Fruit fly (Drosophila melanogaster) whole organism, embryonic: ENCODE results near the gene CG4133.

Source experiments
- Atf6 ChIP-seq: fragments of 200-800 bp; sonication (Bioruptor generic); IDR thresholded peaks from 2 replicates; pipeline ENCODE4 v1.3.6; 2022; ENCODE audit warnings: missing biosample characterization, missing genetic modification characterization
- Awh ChIP-seq: fragments of 200-800 bp; sonication (Bioruptor generic); IDR thresholded peaks from 2 replicates; pipeline ENCODE4, ENCODE4 v1.3.6; 2022; ENCODE audit warnings: missing biosample characterization, missing genetic modification characterization
- CG10274 ChIP-seq: fragments of 200-800 bp; sonication (Bioruptor generic); optimal IDR thresholded peaks from 3 replicates; lab custom pipeline; 2017; ENCODE audit warnings: missing biosample characterization, mild to moderate bottlenecking, missing genetic modification characterization
- CG11093 ChIP-seq: fragments of 200-800 bp; sonication (Bioruptor generic); IDR thresholded peaks from 3 replicates; pipeline ENCODE4 v1.3.6; 2022; ENCODE audit warnings: missing biosample characterization, missing genetic modification characterization
- CG11247 ChIP-seq: fragments of 200-800 bp; sonication (Bioruptor generic); IDR thresholded peaks from 2 replicates; pipeline ENCODE4 v1.3.6; 2022; ENCODE audit warnings: missing biosample characterization, missing genetic modification characterization
- CG11723 ChIP-seq: fragments of 200-800 bp; sonication (Bioruptor generic); optimal IDR thresholded peaks from 2 replicates; lab custom pipeline; 2017; ENCODE audit warnings: missing biosample characterization, mild to moderate bottlenecking, missing genetic modification characterization
- CG12769 ChIP-seq: fragments of 200-800 bp; sonication (Bioruptor generic); optimal IDR thresholded peaks from 2 replicates; lab custom pipeline; 2019; ENCODE audit warnings: missing biosample characterization, mild to moderate bottlenecking, missing genetic modification characterization, moderate library complexity
- CG13624 ChIP-seq: fragments of 200-800 bp; sonication (Bioruptor generic); optimal IDR thresholded peaks from 2 replicates; lab custom pipeline; 2016; ENCODE audit warnings: missing biosample characterization, missing genetic modification characterization
- CG1603 ChIP-seq: fragments of 200-800 bp; sonication (Bioruptor generic); optimal IDR thresholded peaks from 2 replicates; lab custom pipeline; 2019; ENCODE audit warnings: missing biosample characterization, mild to moderate bottlenecking, missing genetic modification characterization, moderate library complexity
- CG1647 ChIP-seq: fragments of 200-800 bp; sonication (Bioruptor generic); optimal IDR thresholded peaks from 3 replicates; lab custom pipeline; 2016; ENCODE audit warnings: missing biosample characterization, missing genetic modification characterization
- CG16779 ChIP-seq: fragments of 200-800 bp; sonication (Bioruptor generic); IDR thresholded peaks from 2 replicates; pipeline ENCODE4 v1.3.6; 2022; ENCODE audit warnings: missing biosample characterization, missing genetic modification characterization
- CG17385 ChIP-seq: fragments of 200-800 bp; sonication (Bioruptor generic); optimal IDR thresholded peaks from 3 replicates; lab custom pipeline; 2018; ENCODE audit warnings: missing biosample characterization, mild to moderate bottlenecking, missing genetic modification characterization
- CG17568 ChIP-seq: fragments of 200-800 bp; sonication (Bioruptor generic); optimal IDR thresholded peaks from 2 replicates; lab custom pipeline; 2018; ENCODE audit warnings: missing biosample characterization, mild to moderate bottlenecking, missing genetic modification characterization, moderate library complexity
- CG17802 ChIP-seq: fragments of 200-800 bp; sonication (Bioruptor generic); optimal IDR thresholded peaks from 2 replicates; lab custom pipeline; 2018; ENCODE audit warnings: missing biosample characterization, mild to moderate bottlenecking, missing genetic modification characterization, moderate library complexity
- CG31441 ChIP-seq: fragments of 200-800 bp; sonication (Bioruptor generic); IDR thresholded peaks from 2 replicates; pipeline ENCODE4 v1.3.6; 2022; ENCODE audit warnings: missing biosample characterization, missing genetic modification characterization
- CG3726 ChIP-seq: fragments of 200-800 bp; sonication (Bioruptor generic); IDR thresholded peaks from 3 replicates; pipeline ENCODE4, ENCODE4 v1.3.6; 2022; ENCODE audit warnings: missing biosample characterization, missing genetic modification characterization
- CG6683 ChIP-seq: fragments of 200-800 bp; sonication (Bioruptor generic); optimal IDR thresholded peaks from 2 replicates; lab custom pipeline; 2017; ENCODE audit warnings: missing biosample characterization, mild to moderate bottlenecking, missing genetic modification characterization, missing genetic modification reagents
- CG7745 ChIP-seq: fragments of 200-800 bp; sonication (Bioruptor generic); optimal IDR thresholded peaks from 2 replicates; lab custom pipeline; 2018; ENCODE audit warnings: missing biosample characterization, mild to moderate bottlenecking, missing genetic modification characterization, moderate library complexity
- CG7928 ChIP-seq: fragments of 200-800 bp; sonication (Bioruptor generic); optimal IDR thresholded peaks from 2 replicates; lab custom pipeline; 2017; ENCODE audit warnings: missing biosample characterization, mild to moderate bottlenecking, missing genetic modification characterization
- CG9437 ChIP-seq: fragments of 200-800 bp; sonication (Bioruptor generic); optimal IDR thresholded peaks from 2 replicates; lab custom pipeline; 2018; ENCODE audit warnings: missing biosample characterization, mild to moderate bottlenecking, missing genetic modification characterization
- D ChIP-seq, 2 experiments: fragments of 200-800 bp in 1 of 2; fragments of >200 bp in 1 of 2; sonication (Bioruptor generic) in 1 of 2; optimal IDR thresholded peaks; 2 replicates in 1 of 2; 3 replicates in 1 of 2; lab custom pipeline; 2017; ENCODE audit warnings: mild to moderate bottlenecking in 1 of 2, missing biosample characterization in 1 of 2, missing genetic modification characterization in 1 of 2, missing genetic modification reagents in 1 of 2
- D19A ChIP-seq: fragments of 200-800 bp; optimal IDR thresholded peaks from 3 replicates; lab custom pipeline; 2019; ENCODE audit warnings: missing biosample characterization, mild to moderate bottlenecking, missing genetic modification characterization, moderate library complexity
- Doc2 ChIP-seq: fragments of 200-800 bp; sonication (Bioruptor generic); IDR thresholded peaks from 2 replicates; pipeline ENCODE4 v1.3.6; 2022; ENCODE audit warnings: missing biosample characterization, missing genetic modification characterization
- Fer1 ChIP-seq: fragments of 200-800 bp; sonication (Bioruptor generic); optimal IDR thresholded peaks from 2 replicates; lab custom pipeline; 2017; ENCODE audit warnings: missing biosample characterization, mild to moderate bottlenecking, missing genetic modification characterization
- Fer2 ChIP-seq: fragments of 200-800 bp; sonication (Bioruptor generic); optimal IDR thresholded peaks from 2 replicates; lab custom pipeline; 2018; ENCODE audit warnings: missing biosample characterization, mild to moderate bottlenecking, missing genetic modification characterization, moderate library complexity
- GATAe ChIP-seq: fragments of 200-800 bp; sonication (Bioruptor generic); conservative IDR thresholded peaks from 2 replicates; pipeline ENCODE4 v1.3.6; 2022; ENCODE audit warnings: missing biosample characterization, missing genetic modification characterization
- Gsc ChIP-seq: fragments of 200-800 bp; sonication (Bioruptor generic); IDR thresholded peaks from 2 replicates; pipeline ENCODE4 v1.3.6; 2022; ENCODE audit warnings: missing biosample characterization, missing genetic modification characterization
- NC2β ChIP-seq: fragments of 200-800 bp; sonication (Bioruptor generic); optimal IDR thresholded peaks from 2 replicates; lab custom pipeline; 2016; ENCODE audit warnings: missing biosample characterization, missing genetic modification characterization
- Opbp ChIP-seq: fragments of 200-800 bp; sonication (Bioruptor generic); IDR thresholded peaks from 3 replicates; pipeline ENCODE4 v1.3.6; 2022; ENCODE audit warnings: missing biosample characterization, missing genetic modification characterization; ENCODE audit not compliant: partially characterized antibody
- Ssrp ChIP-seq: fragments of 200-800 bp; sonication (Bioruptor generic); optimal IDR thresholded peaks from 2 replicates; lab custom pipeline; 2018; ENCODE audit warnings: missing biosample characterization, mild to moderate bottlenecking, missing genetic modification characterization, moderate library complexity
- ap ChIP-seq: fragments of 200-800 bp; sonication (Bioruptor generic); IDR thresholded peaks from 2 replicates; pipeline ENCODE4 v1.3.6; 2022; ENCODE audit warnings: missing biosample characterization, missing genetic modification characterization
- ara ChIP-seq: fragments of 200-800 bp; sonication (Bioruptor generic); IDR thresholded peaks from 2 replicates; pipeline ENCODE4 v1.3.6; 2022; ENCODE audit warnings: missing biosample characterization, missing genetic modification characterization
- bowl ChIP-seq: fragments of 200-800 bp; sonication (Bioruptor generic); IDR thresholded peaks from 2 replicates; pipeline ENCODE4 v1.3.6; 2022; ENCODE audit warnings: missing biosample characterization, missing genetic modification characterization
- btn ChIP-seq: fragments of 200-800 bp; sonication (Bioruptor generic); optimal IDR thresholded peaks from 2 replicates; lab custom pipeline; 2016; ENCODE audit warnings: missing biosample characterization, missing genetic modification characterization
- chinmo ChIP-seq: fragments of 200-800 bp; sonication (Bioruptor generic); IDR thresholded peaks from 4 replicates; pipeline ENCODE4 v1.3.6; 2022; ENCODE audit warnings: missing biosample characterization, missing genetic modification characterization; ENCODE audit not compliant: partially characterized antibody
- dimm ChIP-seq: fragments of 200-800 bp; sonication (Bioruptor generic); IDR thresholded peaks from 2 replicates; pipeline ENCODE4 v1.3.6; 2022; ENCODE audit warnings: missing biosample characterization, missing genetic modification characterization
- dmrt99B ChIP-seq: fragments of 200-800 bp; sonication (Bioruptor generic); optimal IDR thresholded peaks from 2 replicates; lab custom pipeline; 2018; ENCODE audit warnings: missing biosample characterization, mild to moderate bottlenecking, missing genetic modification characterization, moderate library complexity
- gcm ChIP-seq: fragments of 200-800 bp; sonication (Bioruptor generic); optimal IDR thresholded peaks from 2 replicates; lab custom pipeline; 2019; ENCODE audit warnings: missing biosample characterization, mild to moderate bottlenecking, missing genetic modification characterization, moderate library complexity
- grn ChIP-seq: fragments of 200-800 bp; sonication (Bioruptor generic); optimal IDR thresholded peaks from 3 replicates; lab custom pipeline; 2017; ENCODE audit warnings: missing biosample characterization, missing genetic modification characterization
- ham ChIP-seq: fragments of 200-800 bp; sonication (Bioruptor generic); IDR thresholded peaks from 2 replicates; pipeline ENCODE4 v1.3.6; 2022; ENCODE audit warnings: missing biosample characterization, missing genetic modification characterization
- otp ChIP-seq: fragments of 200-800 bp; sonication (Bioruptor generic); IDR thresholded peaks from 3 replicates; pipeline ENCODE4, ENCODE4 v1.3.6; 2022; ENCODE audit warnings: missing biosample characterization, missing genetic modification characterization
- peb ChIP-seq: fragments of 200-800 bp; sonication (Bioruptor generic); IDR thresholded peaks from 2 replicates; pipeline ENCODE4 v1.3.6; 2022; ENCODE audit warnings: missing biosample characterization, missing genetic modification characterization
- phol ChIP-seq: fragments of 200-800 bp; sonication (Bioruptor generic); optimal IDR thresholded peaks from 3 replicates; lab custom pipeline; 2018; ENCODE audit warnings: missing biosample characterization, mild to moderate bottlenecking, missing genetic modification characterization, moderate library complexity
- salm ChIP-seq: fragments of 200-800 bp; sonication (Bioruptor generic); optimal IDR thresholded peaks from 2 replicates; lab custom pipeline; 2018; ENCODE audit warnings: missing biosample characterization, mild to moderate bottlenecking, missing genetic modification characterization
- sens-2 ChIP-seq: fragments of 200-800 bp; sonication (Bioruptor generic); IDR thresholded peaks from 2 replicates; pipeline ENCODE4 v1.3.6; 2022; ENCODE audit warnings: missing biosample characterization, missing genetic modification characterization
- sob ChIP-seq: fragments of 200-800 bp; sonication (Bioruptor generic); IDR thresholded peaks from 2 replicates; pipeline ENCODE4 v1.3.6; 2022; ENCODE audit warnings: missing biosample characterization, missing genetic modification characterization
- tx ChIP-seq: fragments of 200-800 bp; sonication (Bioruptor generic); optimal IDR thresholded peaks from 2 replicates; lab custom pipeline; 2016; ENCODE audit warnings: missing biosample characterization, missing genetic modification characterization
- vvl ChIP-seq: fragments of 200-800 bp; sonication (Bioruptor generic); IDR thresholded peaks from 2 replicates; pipeline ENCODE4 v1.3.6; 2022; ENCODE audit warnings: missing biosample characterization, missing genetic modification characterization
- yki ChIP-seq: fragments of >200 bp; optimal IDR thresholded peaks from 3 replicates; lab custom pipeline; 2018

CG4133 gene

DNA sequence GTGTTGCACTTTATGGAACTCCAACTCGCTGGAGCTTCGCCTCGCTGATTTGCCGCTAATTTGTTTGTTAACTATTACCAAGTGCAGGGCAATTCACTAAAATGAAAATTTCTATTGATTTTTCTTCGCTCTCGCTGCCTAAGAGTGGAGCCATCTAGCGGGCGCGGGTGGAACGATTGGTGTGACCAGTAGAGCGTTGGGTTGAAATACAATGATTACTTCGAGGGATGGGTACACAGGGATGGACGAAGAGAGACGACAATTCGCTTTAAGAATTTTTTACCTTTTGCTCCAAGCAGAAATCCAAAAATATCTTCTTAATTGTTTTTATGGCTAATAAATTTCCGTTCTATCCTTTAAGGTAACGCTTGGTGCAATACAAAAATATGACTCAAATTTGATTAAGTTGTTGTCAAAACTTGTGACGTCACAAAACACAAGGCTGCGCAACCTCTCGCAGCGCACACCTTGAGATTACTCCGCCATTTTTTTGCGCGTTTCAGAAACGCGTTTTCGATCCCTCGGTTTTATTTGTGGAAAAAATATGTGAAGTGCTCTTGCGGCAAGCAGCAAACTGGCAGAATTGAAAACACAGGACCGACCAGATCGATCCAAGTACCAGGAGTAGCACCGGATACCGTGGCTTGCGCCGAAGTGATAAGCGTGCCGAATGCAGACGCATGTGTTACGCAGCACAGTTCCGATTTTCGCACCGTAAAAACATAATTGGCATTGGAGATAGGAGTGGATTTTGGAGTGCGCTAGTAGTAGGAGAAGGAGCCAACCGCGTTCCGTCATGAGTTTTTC, 40.5 kb upstream of the CG4133 start, which contains the start of the genes AP-2alpha and ebi (continued):
- TF ChIP-seq gcm (GFP tag; lab: Kevin White, UChicago) (peak; percentile 65), CG3726 (GFP tag; lab: Robert Waterston, UW) (peak; percentile 78; the same call in 2 of the 3 replicates), Fer1 (GFP tag; lab: Kevin White, UChicago) (peak; percentile 78), otp (GFP tag; lab: Robert Waterston, UW) (peak; percentile 78), Opbp (GFP tag; lab: Robert Waterston, UW) (peak; percentile 48; the same call in 1 of the 3 replicates), GATAe (no peak), chinmo (GFP tag; lab: Robert Waterston, UW) (0 out of 4 replicates have a peak, but pooled peaks have one; percentile 19), Ssrp (peak; percentile 84), salm (peak; percentile 54), CG31441 (GFP tag; lab: Robert Waterston, UW) (no peak; the same call in 1 of the 2 replicates), ham (GFP tag; lab: Robert Waterston, UW) (peak; percentile 81), CG17385 (GFP tag; lab: Kevin White, UChicago) (peak; percentile 76), ara (GFP tag; lab: Robert Waterston, UW) (peak; percentile 80), NC2β (peak; percentile 95), CG11247 (GFP tag; lab: Robert Waterston, UW) (peak; percentile 76), CG16779 (0 out of 2 replicates have a peak, but pooled peaks have one; percentile 59), btn (GFP tag; lab: Kevin White, UChicago) (peak; percentile 80), CG11723 (peak; percentile 68), CG1647 (peak; percentile 80), ap (peak; percentile 53), Fer2 (tag; lab: Kevin White, UChicago) (peak; percentile 67), CG12769 (peak; percentile 90), bowl (GFP tag; lab: Robert Waterston, UW) (no peak), sens-2 (0 out of 2 replicates have a peak, but pooled peaks have one; percentile 50), CG10274 (GFP tag; lab: Kevin White, UChicago) (peak; percentile 63), D19A (tag; lab: Kevin White, UChicago) (peak; percentile 67), phol (tag; lab: Kevin White, UChicago) (peak; percentile 98), sob (GFP tag; lab: Robert Waterston, UW) (peak; percentile 88), CG6683 (GFP tag; lab: Kevin White, UChicago) (peak; percentile 28), grn (GFP tag; lab: Kevin White, UChicago) (peak; percentile 44), CG17802 (tag; lab: Kevin White, UChicago) (peak; percentile 28), Gsc (GFP tag; lab: Robert Waterston, UW) (peak; percentile 76), yki (lab: Kevin White, UChicago) (no peak), CG9437 (GFP tag; lab: Kevin White, UChicago) (peak; percentile 79), CG17568 (GFP tag; lab: Kevin White, UChicago) (no peak), peb (peak; percentile 84), tx (GFP tag; lab: Kevin White, UChicago) (peak; percentile 92), D (optimal IDR thresholded peaks at IDR 0.05; lab: Kevin White, UChicago) (no peak), D (GFP tag; optimal IDR thresholded peaks at IDR 0.05; lab: Kevin White, UChicago) (peak; percentile 80), CG11093 (peak; percentile 88), dimm (GFP tag; lab: Robert Waterston, UW) (no peak; the same call in 1 of the 2 replicates), CG13624 (peak; percentile 94), Doc2 (GFP tag; lab: Robert Waterston, UW) (peak; percentile 49; the same call in 1 of the 2 replicates), dmrt99B (no peak), vvl (GFP tag; lab: Robert Waterston, UW) (peak; percentile 88), Atf6 (GFP tag; lab: Robert Waterston, UW) (peak; percentile 85), CG1603 (tag; lab: Kevin White, UChicago) (peak; percentile 90), CG7928 (peak; percentile 98), CG7745 (tag; lab: Kevin White, UChicago) (no peak), Awh (no peak)
